Worm (Caenorhabditis elegans) whole organism, L4 larva: ENCODE data around the gene R08C7.1.

Experiments used
- D1046.2 ChIP-seq: fragments of 200-800 bp; sonication (Bioruptor generic); IDR thresholded peaks from 2 replicates; pipeline ENCODE4 v1.3.6; 2022; ENCODE audit warnings: missing genetic modification characterization, missing compliant biosample characterization
- T20F7.1 ChIP-seq: fragments of 200-800 bp; sonication (Bioruptor generic); optimal IDR thresholded peaks from 2 replicates; lab custom pipeline; 2018; ENCODE audit warnings: mild to moderate bottlenecking, missing genetic modification characterization, missing compliant biosample characterization
- T26A8.4 ChIP-seq: fragments of 200-800 bp; sonication (Bioruptor generic); IDR thresholded peaks from 2 replicates; pipeline ENCODE4 v1.3.6; 2022; ENCODE audit warnings: missing genetic modification characterization, missing compliant biosample characterization
- Y105C5A.15 ChIP-seq: fragments of 200-800 bp; sonication (Bioruptor generic); IDR thresholded peaks from 2 replicates; pipeline ENCODE4 v1.3.6; 2022; ENCODE audit warnings: missing genetic modification characterization, missing compliant biosample characterization
- Y48G9A.11 ChIP-seq: fragments of 200-800 bp; sonication (Bioruptor generic); IDR thresholded peaks from 2 replicates; pipeline ENCODE4 v1.3.6; 2022; ENCODE audit warnings: missing genetic modification reagents, missing genetic modification characterization, missing compliant biosample characterization
- Y5F2A.4 ChIP-seq: fragments of 200-800 bp; sonication (Bioruptor generic); optimal IDR thresholded peaks from 2 replicates; lab custom pipeline; 2018; ENCODE audit warnings: mild to moderate bottlenecking, missing genetic modification characterization, missing compliant biosample characterization
- aha-1 ChIP-seq: fragments of 150-350 bp; peaks from one replicate; lab custom pipeline; 2014; ENCODE audit warnings: missing biosample characterization, missing genetic modification characterization
- ama-1 ChIP-seq: fragments of 150-350 bp; optimal IDR thresholded peaks from 2 replicates; lab custom pipeline; 2014; ENCODE audit warnings: inconsistent platforms, mixed read lengths
- arid-1 ChIP-seq: fragments of 200-800 bp; sonication (Bioruptor generic); conservative IDR thresholded peaks from 2 replicates; pipeline ENCODE4 v1.3.6; 2022; ENCODE audit warnings: missing genetic modification reagents, missing genetic modification characterization, missing compliant biosample characterization
- ceh-32 ChIP-seq: sonication (generic microtip); optimal IDR thresholded peaks from 2 replicates; lab custom pipeline; 2016; ENCODE audit warnings: mild to moderate bottlenecking, missing genetic modification characterization, missing compliant biosample characterization; ENCODE audit not compliant: poor library complexity
- ceh-44 ChIP-seq: fragments of 200-800 bp; sonication (Bioruptor generic); IDR thresholded peaks from 2 replicates; pipeline ENCODE4 v1.3.6; 2022; ENCODE audit warnings: missing genetic modification reagents, missing genetic modification characterization, missing compliant biosample characterization
- ctbp-1 ChIP-seq: fragments of 200-800 bp; sonication (Bioruptor generic); IDR thresholded peaks from 2 replicates; pipeline ENCODE4 v1.3.6; 2022; ENCODE audit warnings: missing genetic modification reagents, missing genetic modification characterization, missing compliant biosample characterization
- dmd-6 ChIP-seq: fragments of 200-800 bp; sonication (Bioruptor generic); IDR thresholded peaks from 2 replicates; pipeline ENCODE4 v1.3.6; 2022; ENCODE audit warnings: missing genetic modification reagents, missing genetic modification characterization, missing compliant biosample characterization
- dmd-9 ChIP-seq: fragments of 200-800 bp; sonication (Bioruptor generic); IDR thresholded peaks from 2 replicates; pipeline ENCODE4 v1.3.6; 2022; ENCODE audit warnings: missing genetic modification reagents, missing genetic modification characterization, missing compliant biosample characterization
- dve-1 ChIP-seq: sonication (generic microtip); optimal IDR thresholded peaks from 2 replicates; lab custom pipeline; 2017; ENCODE audit warnings: antibody characterized with exemption, mild to moderate bottlenecking, missing genetic modification characterization, missing compliant biosample characterization; ENCODE audit not compliant: insufficient read depth
- fkh-10 ChIP-seq: fragments of 150-350 bp; optimal IDR thresholded peaks from 2 replicates; lab custom pipeline; 2014; ENCODE audit warnings: missing biosample characterization, missing genetic modification reagents, missing genetic modification characterization
- gei-8 ChIP-seq: fragments of 200-800 bp; sonication (Bioruptor generic); optimal IDR thresholded peaks from 2 replicates; lab custom pipeline; 2018; ENCODE audit warnings: mild to moderate bottlenecking, missing genetic modification characterization, missing compliant biosample characterization
- hif-1 ChIP-seq, 2 experiments: sonication (generic microtip); optimal IDR thresholded peaks; 2 replicates each; lab custom pipeline; 2016 to 2017; ENCODE audit warnings: missing compliant biosample characterization in 2 of 2, missing genetic modification characterization in 2 of 2, missing genetic modification reagents in 2 of 2, missing genotype in 2 of 2, mild to moderate bottlenecking in 1 of 2
- hlh-11 ChIP-seq: fragments of 200-800 bp; sonication (Bioruptor generic); optimal IDR thresholded peaks from 2 replicates; lab custom pipeline; 2018; ENCODE audit warnings: mild to moderate bottlenecking, missing genetic modification characterization, missing compliant biosample characterization
- hmg-1.1 ChIP-seq: fragments of 200-800 bp; sonication (Bioruptor generic); IDR thresholded peaks from 2 replicates; pipeline ENCODE4 v1.3.6; 2022; ENCODE audit warnings: missing genetic modification reagents, missing genetic modification characterization, missing compliant biosample characterization
- jun-1 ChIP-seq: fragments of 150-350 bp; optimal IDR thresholded peaks from 2 replicates; lab custom pipeline; 2014; ENCODE audit warnings: missing biosample characterization, missing genetic modification reagents, missing genetic modification characterization
- lsy-2 ChIP-seq, 2 experiments: fragments of 150-350 bp in 1 of 2; sonication (generic microtip) in 1 of 2; optimal IDR thresholded peaks; 2 replicates each; lab custom pipeline; 2014 to 2017; ENCODE audit warnings: missing biosample characterization in 2 of 2, missing genetic modification characterization in 2 of 2
- madf-9 ChIP-seq: fragments of 200-800 bp; sonication (Bioruptor generic); conservative IDR thresholded peaks from 2 replicates; pipeline ENCODE4 v1.3.6; 2022; ENCODE audit warnings: missing genetic modification reagents, missing genetic modification characterization, missing compliant biosample characterization
- mdl-1 ChIP-seq, 2 experiments: fragments of 150-350 bp in 1 of 2; sonication (generic microtip) in 1 of 2; optimal IDR thresholded peaks; 2 replicates each; lab custom pipeline; 2014 to 2017; ENCODE audit warnings: missing biosample characterization in 2 of 2, missing genetic modification characterization in 2 of 2
- mep-1 ChIP-seq: fragments of 150-350 bp; sonication (generic microtip); optimal IDR thresholded peaks from 3 replicates; lab custom pipeline; 2014; ENCODE audit warnings: missing biosample characterization, missing genetic modification characterization
- mes-2 ChIP-seq: sonication (generic microtip); optimal IDR thresholded peaks from 2 replicates; lab custom pipeline; 2016; ENCODE audit warnings: missing genotype, mild to moderate bottlenecking, missing genetic modification characterization, missing compliant biosample characterization; ENCODE audit not compliant: poor library complexity, severe bottlenecking
- mxl-2 ChIP-seq: fragments of 200-800 bp; sonication (Bioruptor generic); conservative IDR thresholded peaks from 2 replicates; pipeline ENCODE4 v1.3.6; 2022; ENCODE audit warnings: missing genetic modification reagents, missing genetic modification characterization, missing compliant biosample characterization
- nhr-111 ChIP-seq: fragments of 200-800 bp; sonication (Bioruptor generic); optimal IDR thresholded peaks from 2 replicates; lab custom pipeline; 2018; ENCODE audit warnings: mild to moderate bottlenecking, missing genetic modification characterization, missing compliant biosample characterization
- nhr-48 ChIP-seq: sonication (generic microtip); optimal IDR thresholded peaks from 2 replicates; lab custom pipeline; 2016; ENCODE audit warnings: mild to moderate bottlenecking, missing genetic modification characterization, missing compliant biosample characterization
- nhr-6 ChIP-seq: fragments of 150-350 bp; optimal IDR thresholded peaks from 2 replicates; lab custom pipeline; 2014; ENCODE audit warnings: missing biosample characterization, missing genetic modification characterization
- set-16 ChIP-seq: fragments of 200-800 bp; sonication (Bioruptor generic); IDR thresholded peaks from 2 replicates; pipeline ENCODE4 v1.3.6; 2022; ENCODE audit warnings: missing genetic modification reagents, missing genetic modification characterization, missing compliant biosample characterization
- skn-1 ChIP-seq: fragments of 150-350 bp; optimal IDR thresholded peaks from 2 replicates; lab custom pipeline; 2014; ENCODE audit warnings: missing biosample characterization, missing genetic modification characterization
- spr-1 ChIP-seq: sonication (generic microtip); optimal IDR thresholded peaks from 2 replicates; lab custom pipeline; 2016; ENCODE audit warnings: mild to moderate bottlenecking, missing genetic modification characterization, missing compliant biosample characterization
- unc-62 ChIP-seq, 3 experiments: fragments of 150-350 bp in 1 of 3; sonication (generic microtip); optimal IDR thresholded peaks in 2 of 3; peaks in 1 of 3; 1 replicate in 1 of 3; 2 replicates in 2 of 3; lab custom pipeline; 2014 to 2017; ENCODE audit warnings: missing biosample characterization in 3 of 3, missing genetic modification characterization in 3 of 3, missing genetic modification reagents in 3 of 3, missing genotype in 1 of 3
- zfp-3 ChIP-seq: fragments of 200-800 bp; sonication (Bioruptor generic); conservative IDR thresholded peaks from 2 replicates; pipeline ENCODE4 v1.3.6; 2022; ENCODE audit warnings: missing genetic modification reagents, missing genetic modification characterization, missing compliant biosample characterization
- zip-2 ChIP-seq: fragments of 150-350 bp; optimal IDR thresholded peaks from 2 replicates; lab custom pipeline; 2014; ENCODE audit warnings: missing biosample characterization, missing genetic modification characterization
- ztf-11 ChIP-seq: fragments of 150-350 bp; optimal IDR thresholded peaks from 2 replicates; lab custom pipeline; 2014; ENCODE audit warnings: missing biosample characterization, missing genetic modification characterization

The R08C7.1 gene

ce11 chrIV:4408714-4409113, 43.0 kb upstream of the R08C7.1 start (continued):
- TF ChIP-seq ztf-11 (no peak), hmg-1.1 (GFP tag; lab: Robert Waterston, UW) (no peak), set-16 (GFP tag; lab: Robert Waterston, UW) (peak; percentile 38; the same call in 1 of the 2 replicates)

- TF ChIP-seq madf-9 (no peak), ama-1 (peak; percentile 53), aha-1 (peak; percentile 49)
Measured at ce11 chrIV:4410526-4410925, 41.1 kb upstream of the R08C7.1 start.

DNA sequence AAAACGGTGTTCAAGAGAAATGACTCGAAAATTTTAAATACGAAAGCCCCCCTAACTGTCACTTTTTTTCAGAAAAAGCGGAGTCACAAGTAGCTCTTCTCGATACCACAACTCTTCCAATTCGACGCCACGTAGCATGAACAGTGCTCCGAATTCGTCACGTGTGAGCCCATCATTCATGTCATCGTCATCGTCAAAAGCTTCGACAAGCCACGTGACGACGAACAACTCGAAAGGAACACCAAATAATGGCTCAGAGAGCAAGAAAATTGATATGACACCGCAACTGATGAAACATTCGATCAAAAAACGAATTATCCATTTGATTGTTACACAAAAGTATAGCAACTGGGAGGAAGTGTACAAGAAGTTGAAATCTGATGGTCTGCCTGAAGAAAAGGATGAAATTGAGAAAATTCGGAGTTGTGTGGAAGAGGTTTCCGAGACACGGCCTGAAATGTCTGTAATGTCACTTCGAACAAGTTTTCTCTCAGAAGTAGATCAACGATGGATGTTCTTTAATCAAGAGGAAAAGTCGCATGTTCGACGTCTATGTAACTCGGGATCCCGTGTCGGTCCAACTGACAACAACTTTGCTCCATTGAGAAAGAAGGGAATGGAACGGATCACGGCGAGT, 40.2 kb upstream of the R08C7.1 start:
- TF ChIP-seq mxl-2 (GFP tag; lab: Robert Waterston, UW) (no peak), hif-1 (tag; optimal IDR thresholded peaks at IDR 0.05; lab: Kevin White, UChicago) (peak in 1 of 2 experiments; percentile 5), D1046.2 (GFP tag; lab: Robert Waterston, UW) (no peak), nhr-48 (tag; lab: Kevin White, UChicago) (no peak), jun-1 (no peak), hlh-11 (tag; lab: Kevin White, UChicago) (no peak), aha-1 (peak; percentile 2), gei-8 (GFP tag; lab: Kevin White, UChicago) (no peak), dve-1 (tag; lab: Kevin White, UChicago) (no peak), ctbp-1 (GFP tag; lab: Robert Waterston, UW) (no peak), skn-1 (no peak), T20F7.1 (GFP tag; lab: Kevin White, UChicago) (no peak), ceh-44 (GFP tag; lab: Robert Waterston, UW) (no peak), unc-62 (GFP tag; optimal IDR thresholded peaks at IDR 0.05 in 1 of 2; lab: Kevin White, UChicago) (peak in 1 of 2 experiments; percentile 95), unc-62 (tag; optimal IDR thresholded peaks at IDR 0.05; lab: Kevin White, UChicago) (no peak), Y48G9A.11 (GFP tag; lab: Robert Waterston, UW) (no peak), set-16 (GFP tag; lab: Robert Waterston, UW) (no peak), mep-1 (tag; lab: Kevin White, UChicago) (no peak), T26A8.4 (GFP tag; lab: Robert Waterston, UW) (no peak), fkh-10 (no peak), dmd-6 (no peak), ceh-32 (tag; lab: Kevin White, UChicago) (no peak), ztf-11 (no peak), nhr-6 (tag; lab: Kevin White, UChicago) (no peak), Y5F2A.4 (GFP tag; lab: Kevin White, UChicago) (no peak), dmd-9 (no peak), zip-2 (tag; lab: Kevin White, UChicago) (no peak), ama-1 (peak; percentile 1), mes-2 (tag; lab: Kevin White, UChicago) (no peak), madf-9 (no peak), spr-1 (tag; lab: Kevin White, UChicago) (no peak), Y105C5A.15 (GFP tag; lab: Robert Waterston, UW) (no peak), nhr-111 (GFP tag; lab: Kevin White, UChicago) (no peak), arid-1 (no peak), mdl-1 (tag; optimal IDR thresholded peaks at IDR 0.05; lab: Kevin White, UChicago) (no peak), zfp-3 (GFP tag; lab: Robert Waterston, UW) (0 out of 2 replicates have a peak, but pooled peaks have one; percentile 15), lsy-2 (tag; optimal IDR thresholded peaks at IDR 0.05; lab: Kevin White, UChicago) (no peak)
